Fruit fly (Drosophila melanogaster) whole organism, embryonic: ENCODE results near the gene CG4267.

Experiments used
- Aef1 ChIP-seq: fragments of 200-800 bp; sonication (Bioruptor generic); IDR thresholded peaks from 3 replicates; pipeline ENCODE4 v1.3.6; 2022; ENCODE audit warnings: missing biosample characterization, missing genetic modification characterization
- Atf3 ChIP-seq: fragments of 200-800 bp; sonication (Bioruptor generic); optimal IDR thresholded peaks from 3 replicates; lab custom pipeline; 2016; ENCODE audit warnings: missing biosample characterization, missing genetic modification characterization
- BtbVII ChIP-seq: fragments of 200-800 bp; sonication (Bioruptor generic); optimal IDR thresholded peaks from 3 replicates; lab custom pipeline; 2017; ENCODE audit warnings: missing biosample characterization, mild to moderate bottlenecking, missing genetic modification characterization
- CG12219 ChIP-seq: fragments of 200-800 bp; sonication (Bioruptor generic); optimal IDR thresholded peaks from 3 replicates; lab custom pipeline; 2018; ENCODE audit warnings: missing biosample characterization, mild to moderate bottlenecking, missing genetic modification characterization
- CG12942 ChIP-seq: fragments of 200-800 bp; sonication (Bioruptor generic); optimal IDR thresholded peaks from 3 replicates; lab custom pipeline; 2016; ENCODE audit warnings: missing biosample characterization, missing genetic modification characterization
- CG13775 ChIP-seq: fragments of 200-800 bp; sonication (Bioruptor generic); optimal IDR thresholded peaks from 3 replicates; lab custom pipeline; 2017; ENCODE audit warnings: missing biosample characterization, mild to moderate bottlenecking, missing genetic modification characterization
- CG13894 ChIP-seq: fragments of 200-800 bp; sonication (Bioruptor generic); optimal IDR thresholded peaks from 3 replicates; lab custom pipeline; 2018; ENCODE audit warnings: missing biosample characterization, mild to moderate bottlenecking, missing genetic modification characterization, moderate library complexity
- CG14050 ChIP-seq: fragments of 200-800 bp; sonication (Bioruptor generic); IDR thresholded peaks from 3 replicates; pipeline ENCODE4 v1.3.6; 2022; ENCODE audit warnings: missing biosample characterization, missing genetic modification characterization
- CG17912 ChIP-seq: fragments of 200-800 bp; sonication (Bioruptor generic); optimal IDR thresholded peaks from 2 replicates; lab custom pipeline; 2018; ENCODE audit warnings: missing biosample characterization, mild to moderate bottlenecking, missing genetic modification characterization
- CG18619 ChIP-seq: fragments of 200-800 bp; sonication (Bioruptor generic); optimal IDR thresholded peaks from 3 replicates; lab custom pipeline; 2017; ENCODE audit warnings: missing biosample characterization, mild to moderate bottlenecking, missing genetic modification characterization
- CG2678 ChIP-seq: fragments of 200-800 bp; sonication (Bioruptor generic); optimal IDR thresholded peaks from 3 replicates; lab custom pipeline; 2019; ENCODE audit warnings: missing biosample characterization, mild to moderate bottlenecking, missing genetic modification characterization, moderate library complexity
- CG2889 ChIP-seq: fragments of 200-800 bp; sonication (Bioruptor generic); IDR thresholded peaks from 3 replicates; pipeline ENCODE4 v1.3.6; 2022; ENCODE audit warnings: missing biosample characterization, missing genetic modification characterization
- CG31224 ChIP-seq: fragments of 200-800 bp; sonication (Bioruptor generic); IDR thresholded peaks from 2 replicates; pipeline ENCODE4 v1.3.6; 2022; ENCODE audit warnings: missing biosample characterization, missing genetic modification characterization
- CG33213 ChIP-seq: fragments of 200-800 bp; sonication (Bioruptor generic); optimal IDR thresholded peaks from 3 replicates; lab custom pipeline; 2016; ENCODE audit warnings: missing biosample characterization, missing genetic modification characterization
- CG33557 ChIP-seq: fragments of 200-800 bp; sonication (Bioruptor generic); optimal IDR thresholded peaks from 2 replicates; lab custom pipeline; 2019; ENCODE audit warnings: missing biosample characterization, mild to moderate bottlenecking, missing genetic modification characterization, moderate library complexity
- CG4360 ChIP-seq: fragments of 200-800 bp; sonication (Bioruptor generic); IDR thresholded peaks from 2 replicates; pipeline ENCODE4 v1.3.6; 2022; ENCODE audit warnings: missing biosample characterization, missing genetic modification characterization
- CG4820 ChIP-seq: fragments of 200-800 bp; sonication (Bioruptor generic); optimal IDR thresholded peaks from 3 replicates; lab custom pipeline; 2016; ENCODE audit warnings: missing biosample characterization, missing genetic modification characterization
- CG7839 ChIP-seq: fragments of 200-800 bp; sonication (Bioruptor generic); optimal IDR thresholded peaks from 3 replicates; lab custom pipeline; 2018; ENCODE audit warnings: missing biosample characterization, mild to moderate bottlenecking, missing genetic modification characterization, moderate library complexity
- CG9932 ChIP-seq: fragments of 200-800 bp; sonication (Bioruptor generic); IDR thresholded peaks from 2 replicates; pipeline ENCODE4 v1.3.6; 2022; ENCODE audit warnings: missing biosample characterization, missing genetic modification characterization
- CTCF ChIP-seq: fragments of 200-800 bp; sonication (Bioruptor generic); optimal IDR thresholded peaks from 2 replicates; lab custom pipeline; 2017; ENCODE audit warnings: missing biosample characterization, mild to moderate bottlenecking, missing genetic modification characterization, moderate library complexity
- Camta ChIP-seq: fragments of 200-800 bp; sonication (Bioruptor generic); optimal IDR thresholded peaks from 2 replicates; lab custom pipeline; 2016; ENCODE audit warnings: missing biosample characterization, missing genetic modification characterization
- Dbx ChIP-seq: fragments of 200-800 bp; sonication (Bioruptor generic); IDR thresholded peaks from 3 replicates; pipeline ENCODE4 v1.3.6; 2022; ENCODE audit warnings: missing biosample characterization, missing genetic modification characterization
- ERR ChIP-seq: fragments of 200-800 bp; sonication (Bioruptor generic); optimal IDR thresholded peaks from 2 replicates; lab custom pipeline; 2016; ENCODE audit warnings: missing biosample characterization, missing genetic modification characterization
- Eip74EF ChIP-seq, 2 experiments: fragments of 200-800 bp in 1 of 2; fragments of >200 bp in 1 of 2; sonication (Bioruptor generic) in 1 of 2; optimal IDR thresholded peaks; 2 replicates each; lab custom pipeline; 2017 to 2019; ENCODE audit warnings: missing biosample characterization in 2 of 2, missing genetic modification characterization in 2 of 2, mild to moderate bottlenecking in 1 of 2, moderate library complexity in 1 of 2
- Lim3 ChIP-seq: fragments of 200-800 bp; sonication (Bioruptor generic); IDR thresholded peaks from 2 replicates; pipeline ENCODE4 v1.3.6; 2022; ENCODE audit warnings: missing biosample characterization, missing genetic modification characterization
- MESR4 ChIP-seq: fragments of 200-800 bp; sonication (Bioruptor generic); optimal IDR thresholded peaks from 2 replicates; lab custom pipeline; 2018; ENCODE audit warnings: missing biosample characterization, mild to moderate bottlenecking, missing genetic modification characterization, moderate library complexity
- NC2β ChIP-seq: fragments of 200-800 bp; sonication (Bioruptor generic); optimal IDR thresholded peaks from 2 replicates; lab custom pipeline; 2016; ENCODE audit warnings: missing biosample characterization, missing genetic modification characterization
- Nf-YC ChIP-seq: fragments of 200-800 bp; optimal IDR thresholded peaks from 3 replicates; lab custom pipeline; 2019; ENCODE audit warnings: missing biosample characterization, mild to moderate bottlenecking, missing genetic modification characterization, moderate library complexity
- Poxn ChIP-seq: fragments of 200-800 bp; sonication (Bioruptor generic); IDR thresholded peaks from 2 replicates; pipeline ENCODE4 v1.3.6; 2022; ENCODE audit warnings: missing biosample characterization, missing genetic modification characterization
- Scr ChIP-seq: fragments of 200-800 bp; sonication (Bioruptor generic); IDR thresholded peaks from 2 replicates; pipeline ENCODE4 v1.3.6; 2022; ENCODE audit warnings: missing biosample characterization, missing genetic modification characterization; ENCODE audit not compliant: partially characterized antibody
- Sox102F ChIP-seq: fragments of 200-800 bp; sonication (Bioruptor generic); optimal IDR thresholded peaks from 2 replicates; lab custom pipeline; 2018; ENCODE audit warnings: missing biosample characterization, mild to moderate bottlenecking, missing genetic modification characterization, moderate library complexity
- Usf ChIP-seq: fragments of 200-800 bp; sonication (Bioruptor generic); optimal IDR thresholded peaks from 2 replicates; lab custom pipeline; 2017; ENCODE audit warnings: missing genotype, missing biosample characterization, missing genetic modification characterization
- YL-1 ChIP-seq: fragments of 200-800 bp; sonication (Bioruptor generic); optimal IDR thresholded peaks from 3 replicates; lab custom pipeline; 2017; ENCODE audit warnings: missing biosample characterization, mild to moderate bottlenecking, missing genetic modification characterization
- bcd ChIP-seq: fragments of 200-800 bp; sonication (Bioruptor generic); optimal IDR thresholded peaks from 2 replicates; lab custom pipeline; 2017; ENCODE audit warnings: missing biosample characterization, mild to moderate bottlenecking, missing genetic modification characterization
- en ChIP-seq: fragments of 200-800 bp; sonication (Bioruptor generic); optimal IDR thresholded peaks from 2 replicates; lab custom pipeline; 2016; ENCODE audit warnings: missing biosample characterization, missing genetic modification characterization
- fru ChIP-seq: fragments of >200 bp; optimal IDR thresholded peaks from 2 replicates; lab custom pipeline; 2017
- ham ChIP-seq: fragments of 200-800 bp; sonication (Bioruptor generic); IDR thresholded peaks from 2 replicates; pipeline ENCODE4 v1.3.6; 2022; ENCODE audit warnings: missing biosample characterization, missing genetic modification characterization
- kni ChIP-seq: fragments of 200-800 bp; sonication (Bioruptor generic); optimal IDR thresholded peaks from 3 replicates; lab custom pipeline; 2017; ENCODE audit warnings: mild to moderate bottlenecking, missing biosample characterization, missing genetic modification reagents, missing genetic modification characterization
- lov ChIP-seq, 2 experiments: fragments of 200-800 bp in 1 of 2; fragments of >200 bp in 1 of 2; sonication (Bioruptor generic) in 1 of 2; IDR thresholded peaks in 1 of 2; optimal IDR thresholded peaks in 1 of 2; 2 replicates in 1 of 2; 3 replicates in 1 of 2; pipeline versions ENCODE4 v1.3.6 to Lab custom; 2017 to 2022; ENCODE audit warnings: missing biosample characterization in 1 of 2, missing genetic modification characterization in 1 of 2
- pan ChIP-seq, 4 experiments: fragments of >200 bp in 3 of 4; fragments of 200-800 bp in 1 of 4; sonication (Bioruptor generic) in 1 of 4; optimal IDR thresholded peaks in 3 of 4; IDR thresholded peaks in 1 of 4; 2 replicates each; pipeline versions ENCODE4 v1.3.6 to Lab custom; 2017 to 2022; ENCODE audit warnings: missing biosample characterization in 2 of 4, missing genetic modification characterization in 2 of 4, mixed read lengths in 1 of 4
- sc ChIP-seq, 3 experiments: fragments of >200 bp in 2 of 3; fragments of 200-800 bp in 1 of 3; sonication (Bioruptor generic) in 1 of 3; optimal IDR thresholded peaks; 2 replicates in 2 of 3; 3 replicates in 1 of 3; lab custom pipeline; 2017; ENCODE audit warnings: mild to moderate bottlenecking in 1 of 3, missing biosample characterization in 1 of 3, missing genetic modification characterization in 1 of 3, missing genetic modification reagents in 1 of 3
- sd ChIP-seq: fragments of 200-800 bp; sonication (Bioruptor generic); optimal IDR thresholded peaks from 3 replicates; lab custom pipeline; 2018; ENCODE audit warnings: missing biosample characterization, mild to moderate bottlenecking, missing genetic modification characterization, moderate library complexity
- slp2 ChIP-seq: fragments of 200-800 bp; sonication (Bioruptor generic); optimal IDR thresholded peaks from 2 replicates; lab custom pipeline; 2016; ENCODE audit warnings: missing biosample characterization, missing genetic modification characterization
- sna ChIP-seq: fragments of 200-800 bp; sonication (Bioruptor generic); IDR thresholded peaks from 2 replicates; pipeline ENCODE4 v1.3.6; 2022; ENCODE audit warnings: missing biosample characterization, missing genetic modification characterization; ENCODE audit not compliant: partially characterized antibody
- sqz ChIP-seq: fragments of 200-800 bp; sonication (Bioruptor generic); optimal IDR thresholded peaks from 3 replicates; lab custom pipeline; 2018; ENCODE audit warnings: missing biosample characterization, mild to moderate bottlenecking, missing genetic modification characterization
- sr ChIP-seq: fragments of 200-800 bp; sonication (Bioruptor generic); IDR thresholded peaks from 3 replicates; pipeline ENCODE4 v1.3.6; 2022; ENCODE audit warnings: missing biosample characterization, missing genetic modification characterization
- ttk ChIP-seq: fragments of 200-800 bp; sonication (Bioruptor generic); IDR thresholded peaks from 2 replicates; pipeline ENCODE4 v2.1.2; 2022; ENCODE audit warnings: missing biosample characterization, missing genetic modification characterization
- zf30C ChIP-seq: fragments of 200-800 bp; sonication (Bioruptor generic); optimal IDR thresholded peaks from 3 replicates; lab custom pipeline; 2018; ENCODE audit warnings: missing biosample characterization, mild to moderate bottlenecking, missing genetic modification characterization

CG4267 gene

DNA sequence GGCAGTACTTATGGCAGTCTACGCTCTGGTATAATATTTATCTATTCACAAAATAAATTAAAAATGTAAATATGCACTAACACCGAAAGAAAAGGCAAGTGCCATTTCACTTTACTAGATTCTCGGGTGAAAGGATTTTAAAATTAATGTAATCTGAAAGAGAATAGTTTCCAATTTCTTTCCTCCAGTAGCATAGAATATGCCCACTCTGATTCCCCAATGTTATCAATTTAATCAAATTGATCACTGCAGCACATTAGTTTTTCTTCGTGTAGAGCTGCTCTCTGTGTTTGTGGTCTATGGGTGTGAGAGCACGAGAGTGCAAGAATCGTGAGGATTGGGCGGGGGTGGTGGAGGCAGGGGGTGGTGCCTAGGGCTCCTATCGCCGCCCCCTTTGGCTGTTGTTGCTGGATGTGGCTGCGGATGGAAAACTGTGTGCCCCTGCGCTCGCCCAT is 41.0 kb upstream of the CG4267 start (continued):
- TF ChIP-seq CG7839 (tag; lab: Kevin White, UChicago) (peak; percentile 80), Eip74EF (GFP tag; optimal IDR thresholded peaks at IDR 0.05; lab: Kevin White, UChicago) (peak in 1 of 2 experiments; percentile 88), MESR4 (GFP tag; lab: Kevin White, UChicago) (peak; percentile 0), Camta (peak; percentile 75), fru (lab: Kevin White, UChicago) (no peak), ham (GFP tag; lab: Robert Waterston, UW) (no peak), Aef1 (no peak; the same call in 2 of the 3 replicates), CG14050 (no peak), zf30C (peak; percentile 80), NC2β (GFP tag; lab: Kevin White, UChicago) (peak; percentile 73), lov (optimal IDR thresholded peaks at IDR 0.05; lab: Kevin White, UChicago) (no peak), lov (GFP tag; IDR thresholded peaks at IDR 0.05; lab: Robert Waterston, UW) (peak; percentile 72; the same call in 1 of the 3 replicates), sqz (GFP tag; lab: Kevin White, UChicago) (peak; percentile 85), YL-1 (GFP tag; lab: Kevin White, UChicago) (peak; percentile 15), CG12219 (peak; percentile 77), BtbVII (GFP tag; lab: Kevin White, UChicago) (peak; percentile 71), bcd (peak; percentile 81), CG2889 (GFP tag; lab: Robert Waterston, UW) (no peak), CG17912 (peak; percentile 43), Sox102F (GFP tag; lab: Kevin White, UChicago) (peak; percentile 86), pan (optimal IDR thresholded peaks at IDR 0.05; lab: Kevin White, UChicago) (no peak), pan (GFP tag; optimal IDR thresholded peaks at IDR 0.05 in 1 of 2, IDR thresholded peaks at IDR 0.05 in 1 of 2) (peak in 1 of 2 experiments; percentile 62), CG13775 (GFP tag; lab: Kevin White, UChicago) (peak; percentile 81), Poxn (no peak), CG18619 (GFP tag; lab: Kevin White, UChicago) (peak; percentile 74), sd (no peak), Lim3 (no peak; the same call in 1 of the 2 replicates), sna (GFP tag; lab: Robert Waterston, UW) (no peak), kni (GFP tag; lab: Kevin White, UChicago) (peak; percentile 54), Scr (GFP tag; lab: Robert Waterston, UW) (no peak), Nf-YC (tag; lab: Kevin White, UChicago) (peak; percentile 21), sc (optimal IDR thresholded peaks at IDR 0.05; lab: Kevin White, UChicago) (no peak), sc (GFP tag; optimal IDR thresholded peaks at IDR 0.05; lab: Kevin White, UChicago) (peak; percentile 96), CG33213 (peak; percentile 72), en (GFP tag; lab: Kevin White, UChicago) (peak; percentile 63), CG2678 (tag; lab: Kevin White, UChicago) (peak; percentile 88), Atf3 (peak; percentile 82), slp2 (GFP tag; lab: Kevin White, UChicago) (peak; percentile 81), CG12942 (GFP tag; lab: Kevin White, UChicago) (peak; percentile 77), CTCF (GFP tag; lab: Kevin White, UChicago) (peak; percentile 38), CG13894 (tag; lab: Kevin White, UChicago) (no peak), CG33557 (GFP tag; lab: Kevin White, UChicago) (peak; percentile 96), CG31224 (GFP tag; lab: Robert Waterston, UW) (no peak), CG9932 (GFP tag; lab: Robert Waterston, UW) (no peak), ttk (peak; percentile 45), Dbx (GFP tag; lab: Robert Waterston, UW) (no peak), Usf (GFP tag; lab: Kevin White, UChicago) (peak; percentile 67), CG4820 (GFP tag; lab: Kevin White, UChicago) (peak; percentile 86), ERR (GFP tag; lab: Kevin White, UChicago) (peak; percentile 24), CG4360 (no peak), sr (GFP tag; lab: Robert Waterston, UW) (no peak)
